Worm (Caenorhabditis elegans): ENCODE results near the gene pigt-1.

Gene pigt-1

ce11 chrV:10951655-10952278 is 6.9 kb downstream of the pigt-1 start, which contains the start of gene F17C11.4 (continued):
- no peak for TF ChIP-seq mel-28 (tag; optimal IDR thresholded peaks at IDR 0.05; ENCODE audit: borderline replicate concordance)
- TF ChIP-seq F49E8.2 (tag; optimal IDR thresholded peaks at IDR 0.05; ENCODE audit: insufficient read depth), result no peak
- TF ChIP-seq lin-40 (tag; optimal IDR thresholded peaks at IDR 0.05), result peak; percentile 67
- TF ChIP-seq mes-4 (tag; optimal IDR thresholded peaks at IDR 0.05), result no peak
- TF ChIP-seq ztf-26 (tag; optimal IDR thresholded peaks at IDR 0.05), result peak; percentile 39
- peak; percentile 38 to 44 for TF ChIP-seq let-607 (tag; optimal IDR thresholded peaks at IDR 0.05)
- no peak for TF ChIP-seq ceh-58 (GFP tag; IDR thresholded peaks at IDR 0.05)
- no peak for TF ChIP-seq tlf-1 (GFP tag; optimal IDR thresholded peaks at IDR 0.05)
- no peak for TF ChIP-seq C17E4.6 (GFP tag; IDR thresholded peaks at IDR 0.05)
- peak; percentile 40; the same call in 1 of the 2 replicates for TF ChIP-seq ekl-4 (GFP tag; IDR thresholded peaks at IDR 0.05)
- no peak for TF ChIP-seq sdz-38 (tag; optimal IDR thresholded peaks at IDR 0.05)
- no peak for TF ChIP-seq mxl-1 (tag; optimal IDR thresholded peaks at IDR 0.05)
- TF ChIP-seq F10E7.11 (tag; optimal IDR thresholded peaks at IDR 0.05), result no peak
- TF ChIP-seq hmg-1.2 (GFP tag; IDR thresholded peaks at IDR 0.05), result peak; percentile 53; the same call in 1 of the 2 replicates
- TF ChIP-seq nhr-80 (tag; optimal IDR thresholded peaks at IDR 0.05), result peak; percentile 85
- TF ChIP-seq lir-1 (GFP tag; conservative IDR thresholded peaks at IDR 0.05), result no peak; the same call in 1 of the 2 replicates
- no peak for TF ChIP-seq chd-7 (tag; optimal IDR thresholded peaks at IDR 0.05)
- TF ChIP-seq hmg-20 (GFP tag; IDR thresholded peaks at IDR 0.05), result no peak
- peak; percentile 69; the same call in 1 of the 2 replicates for TF ChIP-seq K11D2.4 (GFP tag; IDR thresholded peaks at IDR 0.05)
- TF ChIP-seq repo-1 (tag; optimal IDR thresholded peaks at IDR 0.05), result no peak
- TF ChIP-seq attf-6 (GFP tag; IDR thresholded peaks at IDR 0.05), result no peak
- no peak for TF ChIP-seq egl-18 (GFP tag; IDR thresholded peaks at IDR 0.05)
- peak; percentile 43 for TF ChIP-seq B0336.3 (GFP tag; IDR thresholded peaks at IDR 0.05)
- no peak for TF ChIP-seq sea-2 (GFP tag; IDR thresholded peaks at IDR 0.05)
- TF ChIP-seq C06A6.2 (GFP tag; conservative IDR thresholded peaks at IDR 0.05), result 0 out of 2 replicates have a peak, but pooled peaks have one; percentile 41
- peak; percentile 77 for TF ChIP-seq cebp-1 (GFP tag; IDR thresholded peaks at IDR 0.05)
- TF ChIP-seq cebp-1 (tag; optimal IDR thresholded peaks at IDR 0.05), result peak; percentile 91
- no peak for TF ChIP-seq ztf-6 (GFP tag; IDR thresholded peaks at IDR 0.05)
- no peak for TF ChIP-seq T07F8.4 (tag; optimal IDR thresholded peaks at IDR 0.05)
- no peak for TF ChIP-seq T26A5.8 (tag; optimal IDR thresholded peaks at IDR 0.05)
- TF ChIP-seq F55B11.4 (tag; optimal IDR thresholded peaks at IDR 0.05; ENCODE audit: borderline replicate concordance, insufficient read depth), result no peak
- TF ChIP-seq somi-1 (GFP tag; optimal IDR thresholded peaks at IDR 0.05), result peak; percentile 85
- TF ChIP-seq die-1 (tag; optimal IDR thresholded peaks at IDR 0.05), result peak; percentile 33
- TF ChIP-seq F23B12.7 (tag; optimal IDR thresholded peaks at IDR 0.05; ENCODE audit: insufficient read depth), result no peak
- TF ChIP-seq tbp1 (GFP tag; optimal IDR thresholded peaks at IDR 0.05), result peak; percentile 50
- peak; percentile 2 for TF ChIP-seq gei-17 (GFP tag; optimal IDR thresholded peaks at IDR 0.05)
- peak; percentile 64 for TF ChIP-seq zfh-2 (GFP tag; conservative IDR thresholded peaks at IDR 0.05)
- peak; percentile 31 for TF ChIP-seq ztf-18 (tag; optimal IDR thresholded peaks at IDR 0.05)
- TF ChIP-seq madf-8 (GFP tag; conservative IDR thresholded peaks at IDR 0.05), result no peak
- TF ChIP-seq lag-1 (GFP tag; IDR thresholded peaks at IDR 0.05), result no peak
- no peak for TF ChIP-seq D2030.7 (GFP tag; IDR thresholded peaks at IDR 0.05)
- TF ChIP-seq egl-44 (GFP tag; IDR thresholded peaks at IDR 0.05), result 0 out of 2 replicates have a peak, but pooled peaks have one; percentile 61
- no peak for TF ChIP-seq B0019.2 (GFP tag; conservative IDR thresholded peaks at IDR 0.05)
- TF ChIP-seq K12H6.12 (tag; optimal IDR thresholded peaks at IDR 0.05), result peak; percentile 66
